Worm (Caenorhabditis elegans) whole organism, L4/young adult: ENCODE results near the gene F35H10.5.

ENCODE experiments used
- dao-5 ChIP-seq: sonication (generic microtip); optimal IDR thresholded peaks from 2 replicates; lab custom pipeline; 2016; ENCODE audit warnings: missing genotype, missing genetic modification characterization, moderate library complexity, missing compliant biosample characterization
- him-1 ChIP-seq: sonication (generic microtip); optimal IDR thresholded peaks from 2 replicates; lab custom pipeline; 2016; ENCODE audit warnings: missing genotype, missing genetic modification reagents, missing genetic modification characterization, missing compliant biosample characterization

- TF ChIP-seq him-1 (no peak), dao-5 (tag; lab: Kevin White, UChicago) (no peak)
Observed at ce11 chrIV:8299636-8300035, 932 bp upstream of the F35H10.5 start, which contains the start of gene F35H10.6.
